Worm (Caenorhabditis elegans) whole organism, L4 larva: ENCODE results near the gene F07H5.13.

Source experiments
- D1046.2 ChIP-seq: fragments of 200-800 bp; sonication (Bioruptor generic); IDR thresholded peaks from 2 replicates; pipeline ENCODE4 v1.3.6; 2022; ENCODE audit warnings: missing genetic modification characterization, missing compliant biosample characterization
- T20F7.1 ChIP-seq: fragments of 200-800 bp; sonication (Bioruptor generic); optimal IDR thresholded peaks from 2 replicates; lab custom pipeline; 2018; ENCODE audit warnings: mild to moderate bottlenecking, missing genetic modification characterization, missing compliant biosample characterization
- aha-1 ChIP-seq: fragments of 150-350 bp; peaks from one replicate; lab custom pipeline; 2014; ENCODE audit warnings: missing biosample characterization, missing genetic modification characterization
- ama-1 ChIP-seq: fragments of 150-350 bp; optimal IDR thresholded peaks from 2 replicates; lab custom pipeline; 2014; ENCODE audit warnings: inconsistent platforms, mixed read lengths
- ceh-62 ChIP-seq: sonication (generic microtip); optimal IDR thresholded peaks from 2 replicates; lab custom pipeline; 2017; ENCODE audit warnings: missing biosample characterization, missing genetic modification characterization
- ceh-82 ChIP-seq: sonication (generic microtip); optimal IDR thresholded peaks from 2 replicates; lab custom pipeline; 2017; ENCODE audit warnings: missing biosample characterization, missing genetic modification characterization
- ces-1 ChIP-seq: fragments of 150-350 bp; sonication (generic microtip); optimal IDR thresholded peaks from 4 replicates; lab custom pipeline; 2014; ENCODE audit warnings: missing biosample characterization, missing genetic modification reagents, missing genetic modification characterization
- daf-16 ChIP-seq, 3 experiments: sonication (generic microtip); optimal IDR thresholded peaks; 2 replicates each; lab custom pipeline; 2016 to 2017; ENCODE audit warnings: missing genetic modification characterization in 3 of 3, missing genetic modification reagents in 3 of 3, mild to moderate bottlenecking in 2 of 3, missing compliant biosample characterization in 2 of 3, missing biosample characterization in 1 of 3, moderate library complexity in 1 of 3
- daf-8 ChIP-seq: fragments of 200-800 bp; sonication (Bioruptor generic); IDR thresholded peaks from 2 replicates; pipeline ENCODE4 v1.3.6; 2022; ENCODE audit warnings: missing genetic modification characterization, missing compliant biosample characterization
- dmd-6 ChIP-seq: fragments of 200-800 bp; sonication (Bioruptor generic); IDR thresholded peaks from 2 replicates; pipeline ENCODE4 v1.3.6; 2022; ENCODE audit warnings: missing genetic modification reagents, missing genetic modification characterization, missing compliant biosample characterization
- duxl-1 ChIP-seq: sonication (generic microtip); optimal IDR thresholded peaks from 2 replicates; lab custom pipeline; 2016; ENCODE audit warnings: mild to moderate bottlenecking, missing genetic modification characterization, moderate library complexity, missing compliant biosample characterization; ENCODE audit not compliant: poor library complexity
- dve-1 ChIP-seq: sonication (generic microtip); optimal IDR thresholded peaks from 2 replicates; lab custom pipeline; 2017; ENCODE audit warnings: antibody characterized with exemption, mild to moderate bottlenecking, missing genetic modification characterization, missing compliant biosample characterization; ENCODE audit not compliant: insufficient read depth
- egl-43 ChIP-seq: fragments of 200-800 bp; sonication (Bioruptor generic); IDR thresholded peaks from 2 replicates; pipeline ENCODE4 v1.3.6; 2022; ENCODE audit warnings: missing genetic modification reagents, missing genetic modification characterization, missing compliant biosample characterization
- gei-8 ChIP-seq: fragments of 200-800 bp; sonication (Bioruptor generic); optimal IDR thresholded peaks from 2 replicates; lab custom pipeline; 2018; ENCODE audit warnings: mild to moderate bottlenecking, missing genetic modification characterization, missing compliant biosample characterization
- hif-1 ChIP-seq, 2 experiments: sonication (generic microtip); optimal IDR thresholded peaks; 2 replicates each; lab custom pipeline; 2016 to 2017; ENCODE audit warnings: missing compliant biosample characterization in 2 of 2, missing genetic modification characterization in 2 of 2, missing genetic modification reagents in 2 of 2, missing genotype in 2 of 2, mild to moderate bottlenecking in 1 of 2
- hlh-11 ChIP-seq: fragments of 200-800 bp; sonication (Bioruptor generic); optimal IDR thresholded peaks from 2 replicates; lab custom pipeline; 2018; ENCODE audit warnings: mild to moderate bottlenecking, missing genetic modification characterization, missing compliant biosample characterization
- hlh-30 ChIP-seq: sonication (generic microtip); optimal IDR thresholded peaks from 2 replicates; lab custom pipeline; 2017; ENCODE audit warnings: antibody characterized with exemption, mild to moderate bottlenecking, missing genetic modification characterization, missing compliant biosample characterization; ENCODE audit not compliant: insufficient read depth
- lin-1 ChIP-seq: fragments of 200-800 bp; sonication (Bioruptor generic); IDR thresholded peaks from 2 replicates; pipeline ENCODE4 v1.3.6; 2022; ENCODE audit warnings: missing genetic modification reagents, missing genetic modification characterization, missing compliant biosample characterization
- lin-15B ChIP-seq: fragments of 150-350 bp; sonication (generic microtip); optimal IDR thresholded peaks from 3 replicates; lab custom pipeline; 2014; ENCODE audit warnings: missing biosample characterization, missing genetic modification characterization
- lin-39 ChIP-seq: fragments of 150-350 bp; optimal IDR thresholded peaks from 2 replicates; lab custom pipeline; 2014; ENCODE audit warnings: missing biosample characterization, missing genetic modification reagents, missing genetic modification characterization
- madf-5 ChIP-seq, 2 experiments: fragments of 200-800 bp; sonication (Bioruptor generic); IDR thresholded peaks; 2 replicates each; pipeline ENCODE4 v1.3.6; 2022; ENCODE audit warnings: missing compliant biosample characterization in 2 of 2, missing genetic modification characterization in 2 of 2
- mep-1 ChIP-seq: fragments of 150-350 bp; sonication (generic microtip); optimal IDR thresholded peaks from 3 replicates; lab custom pipeline; 2014; ENCODE audit warnings: missing biosample characterization, missing genetic modification characterization
- nhr-237 ChIP-seq: sonication (generic microtip); optimal IDR thresholded peaks from 2 replicates; lab custom pipeline; 2017; ENCODE audit warnings: missing biosample characterization, missing genetic modification characterization
- nhr-25 ChIP-seq: sonication (generic microtip); optimal IDR thresholded peaks from 2 replicates; lab custom pipeline; 2017; ENCODE audit warnings: missing genetic modification characterization, mild to moderate bottlenecking, missing compliant biosample characterization, antibody characterized with exemption, moderate library complexity, borderline replicate concordance; ENCODE audit not compliant: insufficient read depth
- nhr-28 ChIP-seq: fragments of 150-350 bp; optimal IDR thresholded peaks from 2 replicates; lab custom pipeline; 2014; ENCODE audit warnings: missing biosample characterization, missing genetic modification characterization
- pqm-1 ChIP-seq: sonication (generic microtip); optimal IDR thresholded peaks from 2 replicates; lab custom pipeline; 2017; ENCODE audit warnings: missing biosample characterization, missing genetic modification characterization
- saeg-2 ChIP-seq: fragments of 200-800 bp; sonication (Bioruptor generic); IDR thresholded peaks from 2 replicates; pipeline ENCODE4 v1.3.6; 2022; ENCODE audit warnings: missing genetic modification reagents, missing genetic modification characterization, missing compliant biosample characterization
- snpc-1.2 ChIP-seq: fragments of 200-800 bp; sonication (Bioruptor generic); IDR thresholded peaks from 2 replicates; pipeline ENCODE4 v1.3.6; 2022; ENCODE audit warnings: missing genetic modification reagents, missing genetic modification characterization, missing compliant biosample characterization
- snpc-4 ChIP-seq: fragments of 150-350 bp; optimal IDR thresholded peaks from 2 replicates; lab custom pipeline; 2014; ENCODE audit warnings: missing biosample characterization, missing genetic modification characterization
- unc-62 ChIP-seq, 3 experiments: fragments of 150-350 bp in 1 of 3; sonication (generic microtip); optimal IDR thresholded peaks in 2 of 3; peaks in 1 of 3; 1 replicate in 1 of 3; 2 replicates in 2 of 3; lab custom pipeline; 2014 to 2017; ENCODE audit warnings: missing biosample characterization in 3 of 3, missing genetic modification characterization in 3 of 3, missing genetic modification reagents in 3 of 3, missing genotype in 1 of 3
- zag-1 ChIP-seq: fragments of 150-350 bp; optimal IDR thresholded peaks from 2 replicates; lab custom pipeline; 2014; ENCODE audit warnings: missing biosample characterization, missing genetic modification characterization
- zfp-2 ChIP-seq: sonication (generic microtip); optimal IDR thresholded peaks from 2 replicates; lab custom pipeline; 2016; ENCODE audit warnings: mild to moderate bottlenecking, missing genetic modification characterization, missing compliant biosample characterization

The F07H5.13 gene

DNA sequence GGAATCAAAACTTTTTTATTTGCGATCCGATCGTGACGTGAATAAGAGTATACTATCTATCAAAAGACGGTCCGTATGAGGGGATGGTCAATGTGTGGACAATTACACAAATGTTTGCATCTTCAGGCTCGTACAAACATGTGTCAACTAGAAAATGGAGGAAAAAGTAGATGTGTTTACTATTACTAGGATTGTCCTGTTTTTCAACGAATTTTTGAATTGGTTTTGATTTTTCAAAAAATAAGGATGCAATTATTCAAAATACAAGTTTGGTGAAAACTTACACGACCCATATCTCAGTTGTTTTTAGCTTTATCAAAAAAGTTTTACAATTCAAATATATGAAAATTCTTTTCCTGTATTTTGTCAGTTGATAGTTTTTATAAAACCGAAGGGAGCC lies 35.1 kb upstream of the F07H5.13 start, which contains the start of gene K08F8.7:
TSS of gene K08F8.7 (minus strand) at position 101 of the 400 bp plus-strand sequence.
- no peak for TF ChIP-seq nhr-25 (tag; lab: Kevin White, UChicago)
- TF ChIP-seq lin-1 (GFP tag; lab: Robert Waterston, UW): no peak
- no peak for TF ChIP-seq mep-1 (tag; lab: Kevin White, UChicago)
- TF ChIP-seq dmd-6 (GFP tag; lab: Robert Waterston, UW): no peak
- no peak for TF ChIP-seq zag-1 (tag; lab: Kevin White, UChicago)

DNA sequence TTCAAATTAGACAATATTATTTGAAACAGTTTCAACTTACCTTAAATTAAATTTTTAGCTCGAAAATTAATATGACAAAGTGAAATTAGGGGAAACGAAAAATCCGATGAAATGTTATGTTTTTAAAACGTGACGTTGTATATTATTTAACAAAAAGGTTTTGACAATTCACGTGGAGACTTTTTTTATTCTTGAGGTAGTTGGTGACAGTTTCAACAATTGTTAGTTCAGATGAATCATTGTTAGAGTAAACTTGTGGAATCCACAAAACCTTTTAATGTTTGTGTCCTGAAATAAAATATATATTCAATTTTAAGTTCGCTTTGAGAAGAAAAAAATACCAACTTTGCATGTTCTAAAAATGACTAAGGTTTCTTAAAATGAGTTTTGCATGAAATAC lies 30.9 kb upstream of the F07H5.13 start, which contains the start of gene fut-1:
TSS of gene fut-1 (minus strand) at position 101 of the 400 bp plus-strand sequence.
- no peak for TF ChIP-seq ceh-82 (tag; lab: Kevin White, UChicago)
- no peak for TF ChIP-seq nhr-237 (tag; lab: Kevin White, UChicago)
- no peak for TF ChIP-seq D1046.2
- TF ChIP-seq madf-5 (GFP tag; IDR thresholded peaks at IDR 0.05; lab: Robert Waterston, UW): no peak
- TF ChIP-seq hif-1 (tag; optimal IDR thresholded peaks at IDR 0.05; lab: Kevin White, UChicago): no peak
- no peak for TF ChIP-seq ama-1 (lab: Kevin White, UChicago)
- TF ChIP-seq snpc-4: no peak

DNA sequence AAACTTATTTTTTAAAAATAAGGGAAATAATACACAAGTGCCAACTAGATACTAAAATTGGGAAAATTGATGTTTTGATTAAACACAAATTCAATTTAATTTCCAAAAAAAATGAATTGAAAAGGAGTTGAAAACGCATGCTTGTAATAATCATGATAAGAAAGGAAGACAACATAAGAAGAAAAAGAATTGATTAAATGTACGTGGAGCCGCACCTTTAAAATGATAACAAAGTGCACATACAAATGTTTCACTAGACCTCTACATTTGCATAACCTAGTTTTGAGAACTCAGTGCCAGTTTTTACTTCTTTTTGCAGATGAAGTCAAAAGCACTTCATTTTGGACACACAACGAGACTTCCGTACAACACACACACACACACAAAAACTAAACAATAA lies 28.6 kb upstream of the F07H5.13 start:
- TF ChIP-seq dve-1 (tag; lab: Kevin White, UChicago): no peak
- 0 out of 2 replicates have a peak, but pooled peaks have one; percentile 15 for TF ChIP-seq dmd-6 (GFP tag; lab: Robert Waterston, UW)
- no peak for TF ChIP-seq duxl-1 (tag; lab: Kevin White, UChicago)
- TF ChIP-seq pqm-1 (tag; lab: Kevin White, UChicago): peak; percentile 44
- peak; percentile 19 for TF ChIP-seq nhr-28
- no peak for TF ChIP-seq snpc-1.2 (GFP tag; lab: Robert Waterston, UW)
- TF ChIP-seq lin-39 (tag; lab: Kevin White, UChicago): no peak
- no peak for TF ChIP-seq daf-8

DNA sequence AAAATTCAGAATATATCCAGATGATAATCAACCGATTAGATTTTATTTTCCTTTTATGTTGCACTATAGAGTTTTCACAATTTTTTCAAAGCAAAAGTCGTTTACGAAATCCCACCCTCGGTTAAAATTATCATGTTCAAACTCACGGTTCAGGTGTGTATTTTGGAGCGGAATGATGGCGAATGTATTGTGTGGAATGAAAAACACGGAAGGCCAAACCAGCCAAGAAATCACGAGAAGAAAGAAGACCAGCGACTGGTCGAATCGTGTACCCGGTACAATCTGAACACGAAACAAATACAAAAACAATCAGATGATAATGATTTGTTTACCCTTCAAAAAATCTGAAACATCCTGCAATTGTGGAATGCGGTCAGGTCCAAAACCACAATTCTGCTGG lies 27.0 kb upstream of the F07H5.13 start:
- no peak for TF ChIP-seq ces-1
- TF ChIP-seq aha-1: peak; percentile 68
- no peak for TF ChIP-seq ceh-62 (tag; lab: Kevin White, UChicago)
- TF ChIP-seq T20F7.1 (GFP tag; lab: Kevin White, UChicago): no peak
- no peak for TF ChIP-seq zag-1 (tag; lab: Kevin White, UChicago)
- no peak for TF ChIP-seq lin-15B (tag; lab: Kevin White, UChicago)
- TF ChIP-seq daf-16 (GFP tag; optimal IDR thresholded peaks at IDR 0.05; lab: Kevin White, UChicago): no peak
- TF ChIP-seq daf-16 (tag; optimal IDR thresholded peaks at IDR 0.05; lab: Kevin White, UChicago): no peak
- TF ChIP-seq hlh-11 (tag; lab: Kevin White, UChicago): no peak
- TF ChIP-seq saeg-2 (GFP tag; lab: Robert Waterston, UW): no peak
- TF ChIP-seq egl-43: no peak
- TF ChIP-seq zfp-2: no peak
- TF ChIP-seq nhr-28: peak; percentile 56
- TF ChIP-seq ama-1 (lab: Kevin White, UChicago): no peak

DNA sequence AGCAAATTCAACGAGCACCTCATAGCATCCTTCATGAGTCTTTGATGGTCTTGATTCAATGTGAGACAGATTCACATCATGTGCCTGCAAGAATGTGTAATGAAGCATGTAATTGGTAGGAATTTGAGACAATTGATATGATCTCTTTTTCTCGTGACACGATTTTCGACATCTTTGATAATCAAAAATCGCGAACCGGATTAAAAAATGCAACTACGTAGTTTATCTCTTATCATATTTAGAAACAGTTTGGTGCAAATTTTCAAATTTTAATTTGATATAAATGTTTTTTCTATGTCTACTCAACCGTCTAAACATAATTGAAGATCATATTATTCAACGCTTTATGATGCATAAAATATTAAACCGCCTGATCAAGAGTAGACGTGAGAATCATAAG lies 26.0 kb upstream of the F07H5.13 start:
- peak; percentile 35 for TF ChIP-seq hlh-30 (tag; lab: Kevin White, UChicago)
- TF ChIP-seq aha-1: peak; percentile 8
- TF ChIP-seq unc-62 (GFP tag; optimal IDR thresholded peaks at IDR 0.05 in 1 of 2; lab: Kevin White, UChicago): peak in 1 of 2 experiments; percentile 13
- no peak for TF ChIP-seq unc-62 (tag; optimal IDR thresholded peaks at IDR 0.05; lab: Kevin White, UChicago)
- TF ChIP-seq gei-8 (GFP tag; lab: Kevin White, UChicago): no peak
- TF ChIP-seq, all 104 proteins: peak for 3
